Worm (Caenorhabditis elegans) whole organism, L4 larva: ENCODE data around the gene W02D7.8.

Experiments
- F10B5.3 ChIP-seq: sonication (generic microtip); optimal IDR thresholded peaks from 2 replicates; lab custom pipeline; 2016; ENCODE audit warnings: mild to moderate bottlenecking, missing genetic modification characterization, missing compliant biosample characterization
- F26F4.8 ChIP-seq: fragments of 200-800 bp; sonication (Bioruptor generic); conservative IDR thresholded peaks from 2 replicates; pipeline ENCODE4 v1.3.6; 2022; ENCODE audit warnings: missing genetic modification characterization, missing compliant biosample characterization
- R02D3.7 ChIP-seq: fragments of 150-350 bp; sonication (generic microtip); optimal IDR thresholded peaks from 3 replicates; lab custom pipeline; 2014; ENCODE audit warnings: missing biosample characterization, missing genetic modification characterization
- T20F7.1 ChIP-seq: fragments of 200-800 bp; sonication (Bioruptor generic); optimal IDR thresholded peaks from 2 replicates; lab custom pipeline; 2018; ENCODE audit warnings: mild to moderate bottlenecking, missing genetic modification characterization, missing compliant biosample characterization
- Y105C5A.15 ChIP-seq: fragments of 200-800 bp; sonication (Bioruptor generic); IDR thresholded peaks from 2 replicates; pipeline ENCODE4 v1.3.6; 2022; ENCODE audit warnings: missing genetic modification characterization, missing compliant biosample characterization
- Y75B8A.6 ChIP-seq: fragments of 200-800 bp; sonication (Bioruptor generic); IDR thresholded peaks from 2 replicates; pipeline ENCODE4 v1.3.6; 2022; ENCODE audit warnings: missing genetic modification reagents, missing genetic modification characterization, missing compliant biosample characterization
- aha-1 ChIP-seq: fragments of 150-350 bp; peaks from one replicate; lab custom pipeline; 2014; ENCODE audit warnings: missing biosample characterization, missing genetic modification characterization
- daf-12 ChIP-seq: fragments of 150-350 bp; optimal IDR thresholded peaks from 2 replicates; lab custom pipeline; 2014; ENCODE audit warnings: missing biosample characterization, missing genetic modification reagents, missing genetic modification characterization
- daf-16 ChIP-seq, 3 experiments: sonication (generic microtip); optimal IDR thresholded peaks; 2 replicates each; lab custom pipeline; 2016 to 2017; ENCODE audit warnings: missing genetic modification characterization in 3 of 3, missing genetic modification reagents in 3 of 3, mild to moderate bottlenecking in 2 of 3, missing compliant biosample characterization in 2 of 3, missing biosample characterization in 1 of 3, moderate library complexity in 1 of 3
- daf-8 ChIP-seq: fragments of 200-800 bp; sonication (Bioruptor generic); IDR thresholded peaks from 2 replicates; pipeline ENCODE4 v1.3.6; 2022; ENCODE audit warnings: missing genetic modification characterization, missing compliant biosample characterization
- dmd-6 ChIP-seq: fragments of 200-800 bp; sonication (Bioruptor generic); IDR thresholded peaks from 2 replicates; pipeline ENCODE4 v1.3.6; 2022; ENCODE audit warnings: missing genetic modification reagents, missing genetic modification characterization, missing compliant biosample characterization
- dmd-9 ChIP-seq: fragments of 200-800 bp; sonication (Bioruptor generic); IDR thresholded peaks from 2 replicates; pipeline ENCODE4 v1.3.6; 2022; ENCODE audit warnings: missing genetic modification reagents, missing genetic modification characterization, missing compliant biosample characterization
- dve-1 ChIP-seq: sonication (generic microtip); optimal IDR thresholded peaks from 2 replicates; lab custom pipeline; 2017; ENCODE audit warnings: antibody characterized with exemption, mild to moderate bottlenecking, missing genetic modification characterization, missing compliant biosample characterization; ENCODE audit not compliant: insufficient read depth
- egl-27 ChIP-seq: sonication (generic microtip); optimal IDR thresholded peaks from 3 replicates; lab custom pipeline; 2017; ENCODE audit warnings: missing biosample characterization, missing genetic modification reagents, missing genetic modification characterization
- fos-1 ChIP-seq: fragments of 150-350 bp; optimal IDR thresholded peaks from 2 replicates; lab custom pipeline; 2014; ENCODE audit warnings: missing biosample characterization, missing genetic modification characterization
- hif-1 ChIP-seq, 2 experiments: sonication (generic microtip); optimal IDR thresholded peaks; 2 replicates each; lab custom pipeline; 2016 to 2017; ENCODE audit warnings: missing compliant biosample characterization in 2 of 2, missing genetic modification characterization in 2 of 2, missing genetic modification reagents in 2 of 2, missing genotype in 2 of 2, mild to moderate bottlenecking in 1 of 2
- hlh-11 ChIP-seq: fragments of 200-800 bp; sonication (Bioruptor generic); optimal IDR thresholded peaks from 2 replicates; lab custom pipeline; 2018; ENCODE audit warnings: mild to moderate bottlenecking, missing genetic modification characterization, missing compliant biosample characterization
- hlh-30 ChIP-seq: sonication (generic microtip); optimal IDR thresholded peaks from 2 replicates; lab custom pipeline; 2017; ENCODE audit warnings: antibody characterized with exemption, mild to moderate bottlenecking, missing genetic modification characterization, missing compliant biosample characterization; ENCODE audit not compliant: insufficient read depth
- hmg-1.1 ChIP-seq: fragments of 200-800 bp; sonication (Bioruptor generic); IDR thresholded peaks from 2 replicates; pipeline ENCODE4 v1.3.6; 2022; ENCODE audit warnings: missing genetic modification reagents, missing genetic modification characterization, missing compliant biosample characterization
- lin-1 ChIP-seq: fragments of 200-800 bp; sonication (Bioruptor generic); IDR thresholded peaks from 2 replicates; pipeline ENCODE4 v1.3.6; 2022; ENCODE audit warnings: missing genetic modification reagents, missing genetic modification characterization, missing compliant biosample characterization
- lin-13 ChIP-seq: fragments of 150-350 bp; optimal IDR thresholded peaks from 2 replicates; lab custom pipeline; 2014; ENCODE audit warnings: missing biosample characterization, missing genetic modification reagents, missing genetic modification characterization
- lin-15B ChIP-seq: fragments of 150-350 bp; sonication (generic microtip); optimal IDR thresholded peaks from 3 replicates; lab custom pipeline; 2014; ENCODE audit warnings: missing biosample characterization, missing genetic modification characterization
- lsy-2 ChIP-seq, 2 experiments: fragments of 150-350 bp in 1 of 2; sonication (generic microtip) in 1 of 2; optimal IDR thresholded peaks; 2 replicates each; lab custom pipeline; 2014 to 2017; ENCODE audit warnings: missing biosample characterization in 2 of 2, missing genetic modification characterization in 2 of 2
- madf-9 ChIP-seq: fragments of 200-800 bp; sonication (Bioruptor generic); conservative IDR thresholded peaks from 2 replicates; pipeline ENCODE4 v1.3.6; 2022; ENCODE audit warnings: missing genetic modification reagents, missing genetic modification characterization, missing compliant biosample characterization
- mdt-29 ChIP-seq: fragments of 200-800 bp; sonication (Bioruptor generic); IDR thresholded peaks from 2 replicates; pipeline ENCODE4 v1.3.6; 2022; ENCODE audit warnings: missing genetic modification reagents, missing genetic modification characterization, missing compliant biosample characterization
- mep-1 ChIP-seq: fragments of 150-350 bp; sonication (generic microtip); optimal IDR thresholded peaks from 3 replicates; lab custom pipeline; 2014; ENCODE audit warnings: missing biosample characterization, missing genetic modification characterization
- mes-2 ChIP-seq: sonication (generic microtip); optimal IDR thresholded peaks from 2 replicates; lab custom pipeline; 2016; ENCODE audit warnings: missing genotype, mild to moderate bottlenecking, missing genetic modification characterization, missing compliant biosample characterization; ENCODE audit not compliant: poor library complexity, severe bottlenecking
- nhr-111 ChIP-seq: fragments of 200-800 bp; sonication (Bioruptor generic); optimal IDR thresholded peaks from 2 replicates; lab custom pipeline; 2018; ENCODE audit warnings: mild to moderate bottlenecking, missing genetic modification characterization, missing compliant biosample characterization
- nhr-237 ChIP-seq: sonication (generic microtip); optimal IDR thresholded peaks from 2 replicates; lab custom pipeline; 2017; ENCODE audit warnings: missing biosample characterization, missing genetic modification characterization
- nhr-28 ChIP-seq: fragments of 150-350 bp; optimal IDR thresholded peaks from 2 replicates; lab custom pipeline; 2014; ENCODE audit warnings: missing biosample characterization, missing genetic modification characterization
- nhr-42 ChIP-seq: fragments of 200-800 bp; sonication (Bioruptor generic); IDR thresholded peaks from 2 replicates; pipeline ENCODE4 v1.3.6; 2022; ENCODE audit warnings: missing genetic modification characterization, missing compliant biosample characterization
- nhr-48 ChIP-seq: sonication (generic microtip); optimal IDR thresholded peaks from 2 replicates; lab custom pipeline; 2016; ENCODE audit warnings: mild to moderate bottlenecking, missing genetic modification characterization, missing compliant biosample characterization
- nhr-6 ChIP-seq: fragments of 150-350 bp; optimal IDR thresholded peaks from 2 replicates; lab custom pipeline; 2014; ENCODE audit warnings: missing biosample characterization, missing genetic modification characterization
- nhr-77 ChIP-seq: fragments of 150-350 bp; optimal IDR thresholded peaks from 2 replicates; lab custom pipeline; 2014; ENCODE audit warnings: missing biosample characterization, missing genetic modification characterization
- pha-4 ChIP-seq, 2 experiments: fragments of 150-350 bp in 1 of 2; fragments of 200-800 bp in 1 of 2; sonication (Bioruptor generic) in 1 of 2; IDR thresholded peaks in 1 of 2; optimal IDR thresholded peaks in 1 of 2; 2 replicates each; pipeline versions ENCODE4 v1.3.6 to Lab custom; 2014 to 2022; ENCODE audit warnings: missing genetic modification characterization in 2 of 2, missing genetic modification reagents in 2 of 2, missing biosample characterization in 1 of 2, missing compliant biosample characterization in 1 of 2
- php-3 ChIP-seq: fragments of 200-800 bp; sonication (Bioruptor generic); IDR thresholded peaks from 2 replicates; pipeline ENCODE4 v1.3.6; 2022; ENCODE audit warnings: missing genetic modification reagents, missing genetic modification characterization, missing compliant biosample characterization
- pqm-1 ChIP-seq: sonication (generic microtip); optimal IDR thresholded peaks from 2 replicates; lab custom pipeline; 2017; ENCODE audit warnings: missing biosample characterization, missing genetic modification characterization
- rbr-2 ChIP-seq: sonication (generic microtip); optimal IDR thresholded peaks from 2 replicates; lab custom pipeline; 2016; ENCODE audit warnings: missing genotype, missing genetic modification characterization, missing compliant biosample characterization
- set-16 ChIP-seq: fragments of 200-800 bp; sonication (Bioruptor generic); IDR thresholded peaks from 2 replicates; pipeline ENCODE4 v1.3.6; 2022; ENCODE audit warnings: missing genetic modification reagents, missing genetic modification characterization, missing compliant biosample characterization
- skn-1 ChIP-seq: fragments of 150-350 bp; optimal IDR thresholded peaks from 2 replicates; lab custom pipeline; 2014; ENCODE audit warnings: missing biosample characterization, missing genetic modification characterization
- spr-1 ChIP-seq: sonication (generic microtip); optimal IDR thresholded peaks from 2 replicates; lab custom pipeline; 2016; ENCODE audit warnings: mild to moderate bottlenecking, missing genetic modification characterization, missing compliant biosample characterization
- tag-97 ChIP-seq: fragments of 200-800 bp; sonication (Bioruptor generic); IDR thresholded peaks from 2 replicates; pipeline ENCODE4 v1.3.6; 2022; ENCODE audit warnings: missing genetic modification characterization, missing compliant biosample characterization
- unc-62 ChIP-seq, 3 experiments: fragments of 150-350 bp in 1 of 3; sonication (generic microtip); optimal IDR thresholded peaks in 2 of 3; peaks in 1 of 3; 1 replicate in 1 of 3; 2 replicates in 2 of 3; lab custom pipeline; 2014 to 2017; ENCODE audit warnings: missing biosample characterization in 3 of 3, missing genetic modification characterization in 3 of 3, missing genetic modification reagents in 3 of 3, missing genotype in 1 of 3
- zip-11 ChIP-seq: fragments of 200-800 bp; sonication (Bioruptor generic); IDR thresholded peaks from 2 replicates; pipeline ENCODE4 v1.3.6; 2022; ENCODE audit warnings: missing genetic modification characterization, missing compliant biosample characterization
- ztf-7 ChIP-seq: fragments of 150-350 bp; optimal IDR thresholded peaks from 2 replicates; lab custom pipeline; 2014; ENCODE audit warnings: missing biosample characterization, missing genetic modification characterization

W02D7.8 gene

ce11 chrV:8269878-8270277, 36.4 kb downstream of the W02D7.8 start (continued):
- no peak for TF ChIP-seq spr-1
- TF ChIP-seq lin-13 (GFP tag; lab: Kevin White, UChicago): no peak
- no peak for TF ChIP-seq zip-11
- TF ChIP-seq hlh-30: peak; percentile 47
- peak; percentile 29; the same call in 1 of the 2 replicates for TF ChIP-seq pha-4 (GFP tag; IDR thresholded peaks at IDR 0.05; lab: Robert Waterston, UW)
- TF ChIP-seq pha-4 (tag; optimal IDR thresholded peaks at IDR 0.05; lab: Kevin White, UChicago): no peak
- TF ChIP-seq hif-1 (tag; optimal IDR thresholded peaks at IDR 0.05; lab: Kevin White, UChicago): peak in 1 of 2 experiments; percentile 19
- TF ChIP-seq hmg-1.1 (GFP tag; lab: Robert Waterston, UW): no peak
- TF ChIP-seq mdt-29 (GFP tag; lab: Robert Waterston, UW): no peak

ce11 chrV:8268902-8269301, 37.4 kb downstream of the W02D7.8 start, which contains the start of the genes asp-6 and asp-12:
asp-6 (minus strand) TSS chrV:8268937.
asp-12 (plus strand) TSS chrV:8269210.
- TF ChIP-seq F10B5.3 (tag; lab: Kevin White, UChicago) (no peak), hlh-11 (tag; lab: Kevin White, UChicago) (peak; percentile 69), pqm-1 (peak; percentile 59), daf-16 (GFP tag; optimal IDR thresholded peaks at IDR 0.05; lab: Kevin White, UChicago) (no peak), daf-16 (tag; optimal IDR thresholded peaks at IDR 0.05; lab: Kevin White, UChicago) (peak; percentile 64), unc-62 (GFP tag; optimal IDR thresholded peaks at IDR 0.05 in 1 of 2; lab: Kevin White, UChicago) (peak in 1 of 2 experiments; percentile 12), unc-62 (tag; optimal IDR thresholded peaks at IDR 0.05; lab: Kevin White, UChicago) (no peak), F26F4.8 (GFP tag; lab: Robert Waterston, UW) (no peak), nhr-48 (peak; percentile 29), php-3 (GFP tag; lab: Robert Waterston, UW) (peak; percentile 80), mes-2 (peak; percentile 28), dmd-6 (peak; percentile 84), dve-1 (peak; percentile 59), nhr-77 (tag; lab: Kevin White, UChicago) (peak; percentile 78), mdt-29 (GFP tag; lab: Robert Waterston, UW) (peak; percentile 28; the same call in 1 of the 2 replicates), nhr-28 (peak; percentile 80), nhr-42 (GFP tag; lab: Robert Waterston, UW) (no peak), Y75B8A.6 (GFP tag; lab: Robert Waterston, UW) (0 out of 2 replicates have a peak, but pooled peaks have one; percentile 6)
- TF ChIP-seq, all 104 proteins: peak for 13

- TF ChIP-seq lin-1 (GFP tag; lab: Robert Waterston, UW) (0 out of 2 replicates have a peak, but pooled peaks have one; percentile 55), daf-8 (no peak), skn-1 (tag; lab: Kevin White, UChicago) (no peak), ztf-7 (tag; lab: Kevin White, UChicago) (peak; percentile 89), mep-1 (tag; lab: Kevin White, UChicago) (peak; percentile 69), fos-1 (tag; lab: Kevin White, UChicago) (peak; percentile 31), hlh-30 (no peak), tag-97 (no peak), unc-62 (GFP tag; optimal IDR thresholded peaks at IDR 0.05 in 1 of 2; lab: Kevin White, UChicago) (peak in 1 of 2 experiments; percentile 41), unc-62 (tag; optimal IDR thresholded peaks at IDR 0.05; lab: Kevin White, UChicago) (no peak), rbr-2 (tag; lab: Kevin White, UChicago) (no peak), lin-13 (GFP tag; lab: Kevin White, UChicago) (no peak), daf-12 (tag; lab: Kevin White, UChicago) (no peak), dmd-9 (GFP tag; lab: Robert Waterston, UW) (no peak), lsy-2 (tag; optimal IDR thresholded peaks at IDR 0.05; lab: Kevin White, UChicago) (no peak), R02D3.7 (tag; lab: Kevin White, UChicago) (no peak), nhr-111 (GFP tag; lab: Kevin White, UChicago) (no peak), hmg-1.1 (GFP tag; lab: Robert Waterston, UW) (no peak), dmd-6 (peak; percentile 80), set-16 (no peak), nhr-28 (peak; percentile 75), T20F7.1 (GFP tag; lab: Kevin White, UChicago) (peak; percentile 40), Y105C5A.15 (no peak), pha-4 (GFP tag; IDR thresholded peaks at IDR 0.05; lab: Robert Waterston, UW) (no peak), pha-4 (tag; optimal IDR thresholded peaks at IDR 0.05; lab: Kevin White, UChicago) (no peak), lin-15B (tag; lab: Kevin White, UChicago) (no peak), nhr-237 (tag; lab: Kevin White, UChicago) (no peak), nhr-6 (tag; lab: Kevin White, UChicago) (no peak), dve-1 (peak; percentile 76), hlh-11 (tag; lab: Kevin White, UChicago) (peak; percentile 54), egl-27 (tag; lab: Kevin White, UChicago) (no peak), madf-9 (GFP tag; lab: Robert Waterston, UW) (no peak), aha-1 (no peak)
Measured at ce11 chrV:8267275-8267674, 39.0 kb downstream of the W02D7.8 start.
